Worm (Caenorhabditis elegans) whole organism, late embryonic: ENCODE measurements around the gene srw-87.

ENCODE experiments used
- C08G9.2 ChIP-seq: sonication (generic microtip); optimal IDR thresholded peaks from 2 replicates; lab custom pipeline; 2016; ENCODE audit warnings: mild to moderate bottlenecking, missing genetic modification characterization, moderate library complexity, missing compliant biosample characterization
- K02D7.2 ChIP-seq: sonication (generic microtip); optimal IDR thresholded peaks from 2 replicates; lab custom pipeline; 2017; ENCODE audit warnings: mild to moderate bottlenecking, missing genetic modification characterization, missing compliant biosample characterization
- K09A11.1 ChIP-seq: sonication (generic microtip); optimal IDR thresholded peaks from 2 replicates; lab custom pipeline; 2017; ENCODE audit warnings: antibody characterized with exemption, mild to moderate bottlenecking, missing genetic modification characterization, missing compliant biosample characterization; ENCODE audit not compliant: insufficient read depth
- T23F11.4 ChIP-seq: fragments of 200-800 bp; sonication (Bioruptor generic); optimal IDR thresholded peaks from 2 replicates; lab custom pipeline; 2018; ENCODE audit warnings: mild to moderate bottlenecking, missing genetic modification characterization, missing compliant biosample characterization
- ahr-1 ChIP-seq: sonication (generic microtip); optimal IDR thresholded peaks from 2 replicates; lab custom pipeline; 2016; ENCODE audit warnings: missing genetic modification characterization, missing compliant biosample characterization
- ama-1 ChIP-seq: fragments of 150-350 bp; optimal IDR thresholded peaks from 2 replicates; lab custom pipeline; 2014
- ceh-14 ChIP-seq: sonication (generic microtip); optimal IDR thresholded peaks from 2 replicates; lab custom pipeline; 2016; ENCODE audit warnings: missing genotype, missing genetic modification characterization, missing compliant biosample characterization
- ceh-18 ChIP-seq: sonication (generic microtip); optimal IDR thresholded peaks from 2 replicates; lab custom pipeline; 2016; ENCODE audit warnings: missing genetic modification characterization, missing compliant biosample characterization
- ceh-2 ChIP-seq: sonication (generic microtip); optimal IDR thresholded peaks from 2 replicates; lab custom pipeline; 2016; ENCODE audit warnings: missing genotype, missing genetic modification characterization, missing compliant biosample characterization
- ceh-22 ChIP-seq: sonication (generic microtip); optimal IDR thresholded peaks from 2 replicates; lab custom pipeline; 2017; ENCODE audit warnings: missing biosample characterization, missing genetic modification characterization
- ceh-24 ChIP-seq: sonication (generic microtip); optimal IDR thresholded peaks from 2 replicates; lab custom pipeline; 2016; ENCODE audit warnings: mild to moderate bottlenecking, missing genetic modification characterization, missing compliant biosample characterization
- ceh-31 ChIP-seq: sonication (generic microtip); optimal IDR thresholded peaks from 2 replicates; lab custom pipeline; 2016; ENCODE audit warnings: missing genetic modification characterization, missing compliant biosample characterization
- ceh-48 ChIP-seq: sonication (generic microtip); optimal IDR thresholded peaks from 2 replicates; lab custom pipeline; 2016; ENCODE audit warnings: missing genetic modification characterization, inconsistent platforms, missing compliant biosample characterization
- ceh-9 ChIP-seq: sonication (generic microtip); optimal IDR thresholded peaks from 2 replicates; lab custom pipeline; 2016; ENCODE audit warnings: mild to moderate bottlenecking, missing genetic modification characterization, inconsistent platforms, missing compliant biosample characterization
- che-1 ChIP-seq: sonication (generic microtip); optimal IDR thresholded peaks from 2 replicates; lab custom pipeline; 2016; ENCODE audit warnings: mild to moderate bottlenecking, missing genetic modification characterization, missing compliant biosample characterization
- elt-4 ChIP-seq: sonication (generic microtip); optimal IDR thresholded peaks from 2 replicates; lab custom pipeline; 2016; ENCODE audit warnings: missing genetic modification characterization, missing compliant biosample characterization
- ets-4 ChIP-seq: sonication (generic microtip); optimal IDR thresholded peaks from 2 replicates; lab custom pipeline; 2016; ENCODE audit warnings: missing genetic modification characterization, missing compliant biosample characterization
- gmeb-2 ChIP-seq: sonication (generic microtip); optimal IDR thresholded peaks from 2 replicates; lab custom pipeline; 2016; ENCODE audit warnings: missing genetic modification characterization, inconsistent platforms, missing compliant biosample characterization
- hlh-15 ChIP-seq: sonication (generic microtip); optimal IDR thresholded peaks from 2 replicates; lab custom pipeline; 2016; ENCODE audit warnings: missing genetic modification characterization, missing compliant biosample characterization
- lin-11 ChIP-seq: fragments of 200-800 bp; sonication (Bioruptor generic); optimal IDR thresholded peaks from 2 replicates; lab custom pipeline; 2018; ENCODE audit warnings: mild to moderate bottlenecking, missing genetic modification characterization, missing compliant biosample characterization
- mec-3 ChIP-seq: sonication (generic microtip); optimal IDR thresholded peaks from 2 replicates; lab custom pipeline; 2016; ENCODE audit warnings: borderline replicate concordance, missing genetic modification characterization, missing compliant biosample characterization
- nfya-1 ChIP-seq: sonication (generic microtip); optimal IDR thresholded peaks from 2 replicates; lab custom pipeline; 2017; ENCODE audit warnings: missing genetic modification characterization, mild to moderate bottlenecking, missing compliant biosample characterization, antibody characterized with exemption, moderate library complexity
- nhr-11 ChIP-seq: fragments of 150-350 bp; optimal IDR thresholded peaks from 2 replicates; lab custom pipeline; 2014; ENCODE audit warnings: missing biosample characterization, missing genetic modification characterization
- nhr-232 ChIP-seq: sonication (generic microtip); optimal IDR thresholded peaks from 2 replicates; lab custom pipeline; 2016; ENCODE audit warnings: missing genetic modification characterization, missing compliant biosample characterization
- odd-2 ChIP-seq: sonication (generic microtip); optimal IDR thresholded peaks from 2 replicates; lab custom pipeline; 2017; ENCODE audit warnings: antibody characterized with exemption, mild to moderate bottlenecking, missing genetic modification characterization, missing compliant biosample characterization
- pag-3 ChIP-seq: sonication (generic microtip); optimal IDR thresholded peaks from 2 replicates; lab custom pipeline; 2016; ENCODE audit warnings: missing compliant biosample characterization, missing genetic modification characterization, borderline replicate concordance
- pha-2 ChIP-seq: sonication (generic microtip); optimal IDR thresholded peaks from 2 replicates; lab custom pipeline; 2017; ENCODE audit warnings: mild to moderate bottlenecking, missing genetic modification characterization, missing compliant biosample characterization
- rnt-1 ChIP-seq: sonication (generic microtip); optimal IDR thresholded peaks from 2 replicates; lab custom pipeline; 2016; ENCODE audit warnings: missing genetic modification characterization, missing compliant biosample characterization
- sdc-2 ChIP-seq: sonication (generic microtip); optimal IDR thresholded peaks from 2 replicates; lab custom pipeline; 2016; ENCODE audit warnings: missing genotype, missing genetic modification characterization, missing compliant biosample characterization
- sox-2 ChIP-seq: fragments of 200-800 bp; sonication (Bioruptor generic); IDR thresholded peaks from 2 replicates; pipeline ENCODE4 v1.3.6; 2022; ENCODE audit warnings: missing genetic modification reagents, missing genetic modification characterization, missing compliant biosample characterization
- sox-4 ChIP-seq: sonication (generic microtip); optimal IDR thresholded peaks from 2 replicates; lab custom pipeline; 2017; ENCODE audit warnings: mild to moderate bottlenecking, missing genetic modification characterization, inconsistent platforms, missing compliant biosample characterization
- tbx-2 ChIP-seq: sonication (generic microtip); optimal IDR thresholded peaks from 2 replicates; lab custom pipeline; 2016; ENCODE audit warnings: missing genetic modification characterization, missing compliant biosample characterization
- ttx-3 ChIP-seq: sonication (generic microtip); optimal IDR thresholded peaks from 2 replicates; lab custom pipeline; 2016; ENCODE audit warnings: missing genetic modification reagents, missing genetic modification characterization, missing compliant biosample characterization
- unc-3 ChIP-seq, 2 experiments: fragments of 200-800 bp in 1 of 2; sonication (Bioruptor generic) in 1 of 2; sonication (generic microtip) in 1 of 2; conservative IDR thresholded peaks in 1 of 2; optimal IDR thresholded peaks in 1 of 2; 2 replicates each; pipeline versions ENCODE4 v1.3.6 to Lab custom; 2016 to 2022; ENCODE audit warnings: missing compliant biosample characterization in 2 of 2, missing genetic modification characterization in 2 of 2, missing genetic modification reagents in 1 of 2
- unc-42 ChIP-seq: sonication (generic microtip); optimal IDR thresholded peaks from 2 replicates; lab custom pipeline; 2016; ENCODE audit warnings: missing genotype, missing genetic modification characterization, missing compliant biosample characterization
- unc-55 ChIP-seq: sonication (generic microtip); optimal IDR thresholded peaks from 2 replicates; lab custom pipeline; 2017; ENCODE audit warnings: missing biosample characterization, missing genetic modification reagents, missing genetic modification characterization
- unc-86 ChIP-seq: sonication (generic microtip); optimal IDR thresholded peaks from 2 replicates; lab custom pipeline; 2016; ENCODE audit warnings: missing genetic modification characterization, missing compliant biosample characterization

The srw-87 gene

DNA sequence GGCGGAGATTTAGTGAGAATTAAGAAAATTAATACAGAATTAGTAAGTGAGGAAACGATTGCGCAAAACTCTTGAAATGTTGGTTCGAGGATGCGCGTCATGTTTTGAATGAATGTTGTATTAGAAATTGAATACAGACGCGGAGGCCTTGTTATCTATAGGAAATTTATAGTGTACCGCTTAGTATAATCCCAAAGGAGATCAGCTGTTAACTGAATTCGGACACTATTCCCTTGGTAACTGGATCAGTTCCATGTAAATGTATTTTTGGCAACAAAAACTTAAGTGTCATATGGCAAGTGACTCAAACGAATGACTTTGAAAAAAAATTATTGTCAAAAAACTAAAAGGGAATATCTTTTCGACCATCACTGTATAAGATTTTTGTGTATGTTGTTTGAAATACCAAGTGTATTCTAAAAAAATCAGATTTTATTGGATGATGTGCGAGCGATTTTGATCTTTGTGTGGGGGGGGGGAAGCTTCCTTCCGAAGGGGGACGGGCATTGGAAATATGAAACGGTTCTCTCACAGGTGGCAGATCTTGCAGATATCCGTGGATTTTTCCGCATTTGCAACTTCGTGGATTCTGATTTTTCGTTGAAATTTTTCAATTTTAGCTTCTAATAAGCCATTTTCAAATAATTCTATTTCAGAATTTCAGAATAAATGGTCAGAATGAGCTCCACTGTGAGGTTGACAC is 10.1 kb downstream of the srw-87 start, which contains the start of the genes W08G11.5 and W08G11.1:
W08G11.5 (minus strand) TSS at position 101 of the 703 bp plus-strand sequence.
W08G11.1 (plus strand) TSS at position 653 of the 703 bp plus-strand sequence.
- TF ChIP-seq ama-1 (no peak), pag-3 (tag; lab: Kevin White, UChicago) (no peak), C08G9.2 (tag; lab: Kevin White, UChicago) (no peak)

- TF ChIP-seq mec-3 (no peak), rnt-1 (tag; lab: Kevin White, UChicago) (no peak)
Observed at ce11 chrV:16350061-16350460, 13.6 kb downstream of the srw-87 start.

- TF ChIP-seq hlh-15 (tag; lab: Kevin White, UChicago) (no peak), nfya-1 (tag; lab: Kevin White, UChicago) (peak; percentile 71), ceh-48 (tag; lab: Kevin White, UChicago) (no peak), K02D7.2 (tag; lab: Kevin White, UChicago) (no peak), odd-2 (tag; lab: Kevin White, UChicago) (no peak), sox-2 (GFP tag; lab: Robert Waterston, UW) (no peak), sdc-2 (tag; lab: Kevin White, UChicago) (no peak), C08G9.2 (tag; lab: Kevin White, UChicago) (no peak), sox-4 (no peak), K09A11.1 (tag; lab: Kevin White, UChicago) (no peak), ceh-24 (tag; lab: Kevin White, UChicago) (no peak), ama-1 (no peak), unc-3 (GFP tag; conservative IDR thresholded peaks at IDR 0.05; lab: Robert Waterston, UW) (no peak), unc-3 (tag; optimal IDR thresholded peaks at IDR 0.05; lab: Kevin White, UChicago) (no peak), elt-4 (no peak), ceh-31 (tag; lab: Kevin White, UChicago) (peak; percentile 29), nhr-11 (tag; lab: Kevin White, UChicago) (no peak), ets-4 (tag; lab: Kevin White, UChicago) (no peak), T23F11.4 (GFP tag; lab: Kevin White, UChicago) (no peak), ceh-22 (no peak), pha-2 (tag; lab: Kevin White, UChicago) (no peak), ceh-18 (peak; percentile 49), unc-55 (GFP tag; lab: Kevin White, UChicago) (no peak), ahr-1 (tag; lab: Kevin White, UChicago) (no peak), ceh-2 (no peak), ceh-14 (tag; lab: Kevin White, UChicago) (no peak), ttx-3 (tag; lab: Kevin White, UChicago) (no peak), mec-3 (no peak), rnt-1 (tag; lab: Kevin White, UChicago) (peak; percentile 37), che-1 (no peak), unc-42 (tag; lab: Kevin White, UChicago) (peak; percentile 17), gmeb-2 (tag; lab: Kevin White, UChicago) (no peak), nhr-232 (no peak), unc-86 (tag; lab: Kevin White, UChicago) (no peak), tbx-2 (no peak), ceh-9 (tag; lab: Kevin White, UChicago) (no peak), lin-11 (tag; lab: Kevin White, UChicago) (no peak)
- TF ChIP-seq, all 69 proteins: peak for 5
Observed at ce11 chrV:16350775-16351378, 14.5 kb downstream of the srw-87 start.
